Fruit fly (Drosophila melanogaster) Kc167 (cell line): ENCODE data around the gene EMC10.

Experiments
- Myc ChIP-seq: fragments of >200 bp; optimal IDR thresholded peaks from 2 replicates; lab custom pipeline; 2017; ENCODE audit warnings: missing external identifiers
- Sin3A ChIP-seq: fragments of >200 bp; optimal IDR thresholded peaks from 2 replicates; lab custom pipeline; 2018; ENCODE audit warnings: missing external identifiers
- h ChIP-seq: fragments of >200 bp; optimal IDR thresholded peaks from 3 replicates; lab custom pipeline; 2018; ENCODE audit warnings: missing external identifiers
- insv ChIP-seq: fragments of >200 bp; optimal IDR thresholded peaks from 3 replicates; lab custom pipeline; 2018; ENCODE audit warnings: missing external identifiers
- psq ChIP-seq: fragments of >200 bp; optimal IDR thresholded peaks from 2 replicates; lab custom pipeline; 2017; ENCODE audit warnings: missing external identifiers
- ttk ChIP-seq: sonication (Bioruptor generic); optimal IDR thresholded peaks from 2 replicates; lab custom pipeline; 2017; ENCODE audit warnings: missing external identifiers

The EMC10 gene

dm6 chr3L:21573831-21574230 lies at the start of gene EMC10:
EMC10 (plus strand) TSS chr3L:21574131.
- no peak for TF ChIP-seq h (lab: Kevin White, UChicago)
- TF ChIP-seq Sin3A (lab: Kevin White, UChicago): no peak
- TF ChIP-seq ttk (lab: Kevin White, UChicago): no peak
- no peak for TF ChIP-seq insv (lab: Kevin White, UChicago)
- no peak for TF ChIP-seq Myc (lab: Kevin White, UChicago)
- TF ChIP-seq psq (lab: Kevin White, UChicago): no peak

dm6 chr3L:21529108-21529507 lies 44.8 kb upstream of the EMC10 start, which contains the start of gene Arv1:
Arv1 (minus strand) TSS chr3L:21529333.
- no peak for TF ChIP-seq insv (lab: Kevin White, UChicago)

- TF ChIP-seq Myc (lab: Kevin White, UChicago) (no peak), Sin3A (lab: Kevin White, UChicago) (no peak)
These were observed 40.5 kb upstream of the EMC10 start, which contains the start of gene Mkrn1 for dm6 chr3L:21533270-21533948. Mkrn1 (minus strand) TSS chr3L:21533713.

- no peak for TF ChIP-seq psq (lab: Kevin White, UChicago)
- no peak for TF ChIP-seq Myc (lab: Kevin White, UChicago)
- no peak for TF ChIP-seq ttk (lab: Kevin White, UChicago)
- no peak for TF ChIP-seq h (lab: Kevin White, UChicago)
- TF ChIP-seq Sin3A (lab: Kevin White, UChicago): no peak
- TF ChIP-seq insv (lab: Kevin White, UChicago): no peak
These were observed 39.6 kb upstream of the EMC10 start, which contains the start of gene ppk5 for dm6 chr3L:21534360-21534759. ppk5 (plus strand) TSS chr3L:21534660.

- no peak for TF ChIP-seq h (lab: Kevin White, UChicago)
- TF ChIP-seq Myc (lab: Kevin White, UChicago): no peak
- no peak for TF ChIP-seq insv (lab: Kevin White, UChicago)
- no peak for TF ChIP-seq psq (lab: Kevin White, UChicago)
- no peak for TF ChIP-seq ttk (lab: Kevin White, UChicago)
- TF ChIP-seq Sin3A (lab: Kevin White, UChicago): no peak
These were observed 37.1 kb upstream of the EMC10 start, which contains the start of gene Rpn10 for dm6 chr3L:21536857-21537256. Rpn10 (plus strand) TSS chr3L:21537000.

- TF ChIP-seq ttk (lab: Kevin White, UChicago) (no peak), insv (lab: Kevin White, UChicago) (no peak), h (lab: Kevin White, UChicago) (no peak), Sin3A (lab: Kevin White, UChicago) (no peak)
These were observed 35.1 kb upstream of the EMC10 start for dm6 chr3L:21538893-21539244.

dm6 chr3L:21539245-21540196 lies 34.4 kb upstream of the EMC10 start, which contains the start of the genes COX8 and VhaM9.7-b:
COX8 (minus strand) TSS chr3L:21539447.
VhaM9.7-b (plus strand) TSS chr3L:21539862.
- no peak for TF ChIP-seq Sin3A (lab: Kevin White, UChicago)
- no peak for TF ChIP-seq Myc (lab: Kevin White, UChicago)
- TF ChIP-seq h (lab: Kevin White, UChicago): no peak
- TF ChIP-seq ttk (lab: Kevin White, UChicago): no peak
- TF ChIP-seq insv (lab: Kevin White, UChicago): no peak
- TF ChIP-seq psq (lab: Kevin White, UChicago): no peak

- TF ChIP-seq ttk (lab: Kevin White, UChicago) (no peak), insv (lab: Kevin White, UChicago) (no peak), Sin3A (lab: Kevin White, UChicago) (no peak), h (lab: Kevin White, UChicago) (no peak), psq (lab: Kevin White, UChicago) (no peak), Myc (lab: Kevin White, UChicago) (no peak)
These were observed 31.9 kb upstream of the EMC10 start, which contains the start of gene CG33290 for dm6 chr3L:21542059-21542458. CG33290 (plus strand) TSS chr3L:21542359.

dm6 chr3L:21554752-21555151 lies 19.2 kb upstream of the EMC10 start, which contains the start of gene Wnk:
Wnk (minus strand) TSS chr3L:21554928.
- TF ChIP-seq psq (lab: Kevin White, UChicago): no peak
- TF ChIP-seq insv (lab: Kevin White, UChicago): no peak
- TF ChIP-seq ttk (lab: Kevin White, UChicago): no peak
- no peak for TF ChIP-seq Sin3A (lab: Kevin White, UChicago)
- TF ChIP-seq h (lab: Kevin White, UChicago): no peak
- TF ChIP-seq Myc (lab: Kevin White, UChicago): no peak

dm6 chr3L:21558176-21558871 lies 15.6 kb upstream of the EMC10 start, which contains the start of gene CG7173:
CG7173 (minus strand) TSS chr3L:21558226.
- no peak for TF ChIP-seq insv (lab: Kevin White, UChicago)
- no peak for TF ChIP-seq psq (lab: Kevin White, UChicago)
- TF ChIP-seq ttk (lab: Kevin White, UChicago): no peak
- TF ChIP-seq Sin3A (lab: Kevin White, UChicago): no peak
- no peak for TF ChIP-seq h (lab: Kevin White, UChicago)
- no peak for TF ChIP-seq Myc (lab: Kevin White, UChicago)
